Worm (Caenorhabditis elegans) whole organism, mixed stage, embryonic: ENCODE data around the gene Y39E4B.6.

Experiments
- M03D4.4 ChIP-seq: sonication (generic microtip); optimal IDR thresholded peaks from 2 replicates; lab custom pipeline; 2017; ENCODE audit warnings: mild to moderate bottlenecking, missing genetic modification characterization, missing compliant biosample characterization
- blmp-1 ChIP-seq: fragments of 150-350 bp; optimal IDR thresholded peaks from 2 replicates; lab custom pipeline; 2014; ENCODE audit warnings: missing biosample characterization, missing genetic modification characterization
- ceh-39 ChIP-seq: fragments of 150-350 bp; optimal IDR thresholded peaks from 2 replicates; lab custom pipeline; 2014; ENCODE audit warnings: missing biosample characterization, missing genetic modification characterization
- ceh-83 ChIP-seq: fragments of 200-800 bp; sonication (Bioruptor generic); optimal IDR thresholded peaks from 2 replicates; lab custom pipeline; 2018; ENCODE audit warnings: mild to moderate bottlenecking, missing genetic modification characterization, missing compliant biosample characterization
- ces-1 ChIP-seq: fragments of 150-350 bp; optimal IDR thresholded peaks from 2 replicates; lab custom pipeline; 2014; ENCODE audit warnings: missing biosample characterization, missing genetic modification reagents, missing genetic modification characterization
- cnd-1 ChIP-seq: fragments of 200-800 bp; sonication (Bioruptor generic); optimal IDR thresholded peaks from 2 replicates; lab custom pipeline; 2018; ENCODE audit warnings: mild to moderate bottlenecking, missing genetic modification characterization, missing compliant biosample characterization
- drap-1 ChIP-seq: fragments of 200-800 bp; sonication (Bioruptor generic); optimal IDR thresholded peaks from 3 replicates; lab custom pipeline; 2018; ENCODE audit warnings: mild to moderate bottlenecking, missing genetic modification characterization, missing compliant biosample characterization
- elt-1 ChIP-seq: sonication (generic microtip); optimal IDR thresholded peaks from 2 replicates; lab custom pipeline; 2017; ENCODE audit warnings: missing genetic modification characterization, mild to moderate bottlenecking, missing compliant biosample characterization, antibody characterized with exemption, moderate library complexity, borderline replicate concordance; ENCODE audit not compliant: insufficient read depth
- elt-3 ChIP-seq: fragments of 150-350 bp; optimal IDR thresholded peaks from 2 replicates; lab custom pipeline; 2014; ENCODE audit warnings: missing biosample characterization, missing genetic modification characterization
- flh-1 ChIP-seq: fragments of 200-800 bp; sonication (Bioruptor generic); optimal IDR thresholded peaks from 2 replicates; lab custom pipeline; 2018; ENCODE audit warnings: mild to moderate bottlenecking, missing genetic modification characterization, moderate library complexity, missing compliant biosample characterization
- ham-2 ChIP-seq: fragments of 200-800 bp; sonication (Bioruptor generic); optimal IDR thresholded peaks from 2 replicates; lab custom pipeline; 2018; ENCODE audit warnings: mild to moderate bottlenecking, missing genetic modification characterization, missing compliant biosample characterization
- hlh-1 ChIP-seq: fragments of 150-350 bp; optimal IDR thresholded peaks from 2 replicates; lab custom pipeline; 2014; ENCODE audit warnings: missing biosample characterization, missing genetic modification reagents, missing genetic modification characterization
- lin-13 ChIP-seq: fragments of 150-350 bp; optimal IDR thresholded peaks from 2 replicates; lab custom pipeline; 2014; ENCODE audit warnings: missing biosample characterization, missing genetic modification characterization
- lin-32 ChIP-seq: fragments of 200-800 bp; sonication (Bioruptor generic); optimal IDR thresholded peaks from 2 replicates; lab custom pipeline; 2018; ENCODE audit warnings: mild to moderate bottlenecking, missing genetic modification characterization, missing compliant biosample characterization
- mep-1 ChIP-seq: fragments of 150-350 bp; optimal IDR thresholded peaks from 2 replicates; lab custom pipeline; 2017; ENCODE audit warnings: missing biosample characterization, missing genetic modification reagents, missing genetic modification characterization, inconsistent platforms
- mls-2 ChIP-seq: sonication (generic microtip); optimal IDR thresholded peaks from 2 replicates; lab custom pipeline; 2016; ENCODE audit warnings: mild to moderate bottlenecking, missing genetic modification characterization, moderate library complexity, missing compliant biosample characterization
- nhr-2 ChIP-seq: fragments of 150-350 bp; optimal IDR thresholded peaks from 2 replicates; lab custom pipeline; 2014; ENCODE audit warnings: missing biosample characterization, missing genetic modification characterization
- nhr-28 ChIP-seq: fragments of 150-350 bp; optimal IDR thresholded peaks from 2 replicates; lab custom pipeline; 2014; ENCODE audit warnings: missing biosample characterization, missing genetic modification characterization
- nhr-76 ChIP-seq: sonication (generic microtip); optimal IDR thresholded peaks from 2 replicates; lab custom pipeline; 2017; ENCODE audit warnings: missing biosample characterization, missing genetic modification characterization
- sem-2 ChIP-seq: fragments of 200-800 bp; sonication (Bioruptor generic); optimal IDR thresholded peaks from 2 replicates; lab custom pipeline; 2018; ENCODE audit warnings: mild to moderate bottlenecking, missing genetic modification characterization, missing compliant biosample characterization
- snpc-4 ChIP-seq: fragments of 150-350 bp; optimal IDR thresholded peaks from 2 replicates; lab custom pipeline; 2014; ENCODE audit warnings: missing biosample characterization, missing genetic modification characterization
- sptf-1 ChIP-seq: sonication (generic microtip); optimal IDR thresholded peaks from 2 replicates; lab custom pipeline; 2017; ENCODE audit warnings: mild to moderate bottlenecking, missing genetic modification characterization, moderate library complexity, missing compliant biosample characterization
- tbx-8 ChIP-seq: fragments of 200-800 bp; sonication (Bioruptor generic); optimal IDR thresholded peaks from 2 replicates; lab custom pipeline; 2018; ENCODE audit warnings: mild to moderate bottlenecking, missing genetic modification characterization, moderate library complexity, missing compliant biosample characterization
- unc-120 ChIP-seq: sonication (generic microtip); optimal IDR thresholded peaks from 2 replicates; lab custom pipeline; 2017; ENCODE audit warnings: missing genetic modification characterization, missing compliant biosample characterization; ENCODE audit not compliant: poor library complexity, severe bottlenecking
- unc-39 ChIP-seq: fragments of 150-350 bp; optimal IDR thresholded peaks from 2 replicates; lab custom pipeline; 2014; ENCODE audit warnings: missing biosample characterization, missing genetic modification characterization
- zip-8 ChIP-seq: fragments of 150-350 bp; optimal IDR thresholded peaks from 2 replicates; lab custom pipeline; 2014; ENCODE audit warnings: missing biosample characterization, missing genetic modification characterization
- ztf-11 ChIP-seq: fragments of 150-350 bp; optimal IDR thresholded peaks from 2 replicates; lab custom pipeline; 2014; ENCODE audit warnings: missing biosample characterization, missing genetic modification characterization

Gene Y39E4B.6

DNA sequence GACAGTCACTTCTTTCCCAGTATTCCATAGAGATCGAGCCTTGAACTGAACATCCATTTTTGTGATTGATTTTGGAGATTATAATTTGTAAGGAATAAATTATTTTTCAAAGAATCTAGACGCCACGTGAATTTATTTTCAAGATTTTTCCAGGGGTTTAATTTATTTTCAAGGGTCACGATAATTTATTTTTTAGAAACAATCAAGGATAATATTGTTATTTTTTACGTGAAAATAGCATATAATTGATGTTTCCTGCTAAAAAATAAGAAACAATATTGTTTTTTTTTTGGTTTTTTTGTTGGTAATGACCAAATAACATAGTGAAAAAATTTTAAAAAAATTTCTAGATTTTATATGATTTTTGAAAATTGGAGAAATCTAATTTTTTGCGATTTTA lies 40.9 kb upstream of the Y39E4B.6 start, which contains the start of gene F14F7.4:
F14F7.4 (minus strand) TSS at position 101 of the 400 bp plus-strand sequence.
- TF ChIP-seq nhr-2 (tag; lab: Kevin White, UChicago) (no peak), mls-2 (no peak), ces-1 (GFP tag; lab: Kevin White, UChicago) (no peak), unc-39 (tag; lab: Kevin White, UChicago) (no peak), lin-32 (GFP tag; lab: Kevin White, UChicago) (no peak)

DNA sequence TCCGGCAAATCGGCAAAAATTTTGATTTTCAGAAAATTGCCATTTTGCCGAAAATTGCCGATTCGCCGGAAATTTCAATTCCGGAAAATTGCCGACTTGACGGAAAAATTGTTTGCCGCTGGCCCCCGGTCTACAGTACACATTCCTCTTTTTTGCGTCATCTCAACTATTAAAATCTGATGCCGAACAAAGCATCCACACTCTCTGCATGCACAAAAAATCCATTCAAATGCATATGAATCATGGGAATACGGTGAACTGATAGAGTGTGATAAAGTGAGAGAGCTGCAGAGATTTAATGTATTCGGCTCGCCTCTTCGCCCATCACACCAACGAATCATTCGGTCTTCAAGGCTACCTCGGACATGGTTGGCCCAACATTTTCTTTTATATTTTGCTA lies 40.0 kb upstream of the Y39E4B.6 start, which contains the start of gene F14F7.7:
F14F7.7 (plus strand) TSS at position 354 of the 400 bp plus-strand sequence.
- TF ChIP-seq hlh-1 (tag; lab: Kevin White, UChicago) (no peak), lin-32 (GFP tag; lab: Kevin White, UChicago) (no peak), nhr-76 (tag; lab: Kevin White, UChicago) (no peak)

DNA sequence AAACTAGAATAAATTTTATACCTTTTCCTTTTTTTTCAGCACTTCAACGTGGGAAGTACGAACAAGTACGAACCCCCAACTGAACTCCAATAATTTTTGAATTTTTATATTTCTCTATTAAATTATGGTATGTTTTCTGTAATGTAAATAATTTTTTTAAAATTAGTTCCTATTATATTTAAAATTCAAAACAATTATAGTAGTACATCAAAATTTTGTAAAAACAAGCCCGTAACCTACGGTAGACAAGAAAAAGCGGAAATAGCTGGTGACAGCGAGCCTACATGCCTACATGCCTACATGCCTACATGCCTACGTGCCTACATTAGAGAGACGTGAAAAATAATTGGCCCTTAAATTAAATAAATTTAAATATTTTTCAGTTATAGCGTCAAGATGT lies 38.9 kb upstream of the Y39E4B.6 start, which contains the start of gene F14F7.5:
F14F7.5 (plus strand) TSS at position 301 of the 400 bp plus-strand sequence.
- no peak for TF ChIP-seq ham-2
- no peak for TF ChIP-seq sptf-1 (tag; lab: Kevin White, UChicago)
- no peak for TF ChIP-seq snpc-4 (tag; lab: Kevin White, UChicago)
- no peak for TF ChIP-seq sem-2 (GFP tag; lab: Kevin White, UChicago)
- no peak for TF ChIP-seq lin-32 (GFP tag; lab: Kevin White, UChicago)
- TF ChIP-seq M03D4.4 (tag; lab: Kevin White, UChicago), result no peak
- no peak for TF ChIP-seq unc-120

DNA sequence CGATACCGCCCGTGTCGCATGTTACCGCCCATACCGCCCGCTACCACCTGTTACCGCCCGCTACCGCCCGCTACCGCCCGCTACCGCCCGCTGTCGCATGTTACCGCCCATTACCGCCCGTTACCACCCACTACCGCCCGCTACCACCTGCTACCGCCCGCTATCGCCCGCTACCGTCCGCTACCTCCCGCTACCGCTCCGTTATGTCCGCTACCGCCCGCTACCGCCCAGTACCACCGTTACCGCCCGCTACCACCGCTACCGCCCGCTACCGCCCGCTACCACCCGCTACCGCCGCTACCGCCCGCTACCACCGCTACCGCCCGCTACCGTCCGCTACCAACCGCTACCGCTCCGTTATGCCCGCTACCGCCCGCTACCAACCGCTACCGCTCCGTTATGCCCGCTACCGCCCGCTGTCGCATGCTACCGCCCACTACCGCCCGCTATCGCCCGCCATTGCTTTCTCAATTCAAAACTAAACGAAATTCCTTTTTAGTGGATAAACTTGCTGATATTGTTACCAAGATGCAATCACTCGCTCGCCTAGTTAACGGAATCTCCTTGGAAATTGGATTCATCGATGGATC lies 38.0 kb upstream of the Y39E4B.6 start:
- TF ChIP-seq flh-1, result no peak
- TF ChIP-seq drap-1 (GFP tag; lab: Kevin White, UChicago), result peak; percentile 35
- no peak for TF ChIP-seq zip-8 (tag; lab: Kevin White, UChicago)
- no peak for TF ChIP-seq ceh-83 (GFP tag; lab: Kevin White, UChicago)
- TF ChIP-seq sem-2 (GFP tag; lab: Kevin White, UChicago), result peak; percentile 23
- no peak for TF ChIP-seq lin-13 (tag; lab: Kevin White, UChicago)
- TF ChIP-seq mep-1, result no peak
- TF ChIP-seq ham-2, result peak; percentile 26
- TF ChIP-seq cnd-1 (tag; lab: Kevin White, UChicago), result no peak
- TF ChIP-seq nhr-28 (tag; lab: Kevin White, UChicago), result no peak
- peak; percentile 72 for TF ChIP-seq mls-2
- no peak for TF ChIP-seq nhr-76 (tag; lab: Kevin White, UChicago)
- TF ChIP-seq ztf-11, result no peak
- TF ChIP-seq hlh-1 (tag; lab: Kevin White, UChicago), result no peak
- TF ChIP-seq lin-32 (GFP tag; lab: Kevin White, UChicago), result peak; percentile 23
- no peak for TF ChIP-seq elt-1 (tag; lab: Kevin White, UChicago)
- TF ChIP-seq sptf-1 (tag; lab: Kevin White, UChicago), result peak; percentile 61

DNA sequence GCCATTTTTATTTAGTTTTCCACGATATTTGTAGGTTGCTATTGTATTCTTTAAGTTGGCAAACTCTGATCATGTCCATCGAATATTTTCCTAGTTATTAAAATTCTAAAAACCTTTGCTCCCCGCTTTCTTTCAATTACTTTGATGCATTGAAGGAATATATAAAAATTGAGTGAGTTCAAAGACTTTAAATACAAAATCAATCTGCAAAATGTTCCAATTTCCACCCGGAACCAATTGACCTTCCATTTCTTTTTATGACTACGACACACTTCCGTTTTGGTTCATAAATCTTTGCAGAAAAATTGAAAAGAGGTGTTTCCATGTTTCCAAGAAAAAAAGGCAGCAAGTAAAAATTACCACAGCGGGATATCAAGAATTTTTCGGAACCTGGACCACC lies 30.8 kb upstream of the Y39E4B.6 start, which contains the start of gene F54F12.2:
F54F12.2 (plus strand) TSS at position 301 of the 400 bp plus-strand sequence.
- no peak for TF ChIP-seq elt-1 (tag; lab: Kevin White, UChicago)
- TF ChIP-seq snpc-4 (tag; lab: Kevin White, UChicago), result no peak

DNA sequence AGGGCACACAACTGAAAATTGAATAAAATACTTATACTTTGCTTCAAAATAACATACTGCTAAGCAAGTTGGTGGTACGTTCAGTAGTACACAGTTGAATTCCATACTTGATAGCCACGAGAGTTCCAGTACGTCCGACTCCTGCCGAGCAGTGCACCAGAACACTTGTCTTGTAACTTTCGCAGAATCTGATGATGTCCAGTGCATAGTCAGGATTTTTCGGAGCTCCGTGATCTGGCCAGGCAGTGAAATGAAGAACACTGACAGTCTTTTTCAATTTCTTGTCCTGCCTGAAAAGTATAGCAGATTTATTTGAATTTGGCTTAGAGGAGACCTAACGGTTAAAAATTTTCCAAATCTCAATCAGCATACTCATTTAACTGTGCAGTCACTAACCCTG lies 20.6 kb upstream of the Y39E4B.6 start:
- TF ChIP-seq elt-3, result no peak
- TF ChIP-seq ztf-11, result no peak
- no peak for TF ChIP-seq nhr-28 (tag; lab: Kevin White, UChicago)
- no peak for TF ChIP-seq unc-39 (tag; lab: Kevin White, UChicago)
- no peak for TF ChIP-seq lin-32 (GFP tag; lab: Kevin White, UChicago)
- no peak for TF ChIP-seq M03D4.4 (tag; lab: Kevin White, UChicago)
- TF ChIP-seq sptf-1 (tag; lab: Kevin White, UChicago), result no peak
- no peak for TF ChIP-seq ceh-83 (GFP tag; lab: Kevin White, UChicago)
- TF ChIP-seq ceh-39, result no peak
- TF ChIP-seq sem-2 (GFP tag; lab: Kevin White, UChicago), result no peak
- TF ChIP-seq unc-120, result no peak
- TF ChIP-seq blmp-1 (tag; lab: Kevin White, UChicago), result no peak
- TF ChIP-seq ces-1 (GFP tag; lab: Kevin White, UChicago), result no peak
- no peak for TF ChIP-seq nhr-76 (tag; lab: Kevin White, UChicago)
- no peak for TF ChIP-seq lin-13 (tag; lab: Kevin White, UChicago)
- no peak for TF ChIP-seq mep-1
- TF ChIP-seq drap-1 (GFP tag; lab: Kevin White, UChicago), result no peak
- TF ChIP-seq tbx-8, result no peak
